Worm (Caenorhabditis elegans) whole organism, L1 larva: ENCODE measurements around the gene srsx-34.
A peak's percentile ranks its signal among the peaks of the same experiment; 100 is the strongest.

Experiments
- C04F5.9 ChIP-seq: sonication (generic microtip); optimal IDR thresholded peaks from 2 replicates; lab custom pipeline; 2016; ENCODE audit warnings: missing genetic modification characterization, missing compliant biosample characterization
- aly-2 ChIP-seq: fragments of 150-350 bp; optimal IDR thresholded peaks from 2 replicates; lab custom pipeline; 2014; ENCODE audit warnings: missing biosample characterization, missing genetic modification characterization
- blmp-1 ChIP-seq: fragments of 150-350 bp; optimal IDR thresholded peaks from 2 replicates; lab custom pipeline; 2014; ENCODE audit warnings: missing biosample characterization, missing genetic modification characterization
- ceh-82 ChIP-seq, 3 experiments: fragments of 150-350 bp in 1 of 3; sonication (generic microtip) in 2 of 3; optimal IDR thresholded peaks; 2 replicates each; lab custom pipeline; 2014 to 2017; ENCODE audit warnings: missing biosample characterization in 3 of 3, missing genetic modification characterization in 3 of 3
- ceh-88 ChIP-seq: fragments of 200-800 bp; sonication (Bioruptor generic); IDR thresholded peaks from 2 replicates; pipeline ENCODE4 v1.3.6; 2022; ENCODE audit warnings: missing genetic modification characterization, missing compliant biosample characterization
- ces-1 ChIP-seq: fragments of 150-350 bp; optimal IDR thresholded peaks from 2 replicates; lab custom pipeline; 2014; ENCODE audit warnings: missing biosample characterization, missing genetic modification reagents, missing genetic modification characterization
- dpl-1 ChIP-seq, 3 experiments: fragments of 150-350 bp in 2 of 3; sonication (generic microtip) in 1 of 3; optimal IDR thresholded peaks; 2 replicates each; lab custom pipeline; 2014 to 2017; ENCODE audit warnings: missing biosample characterization in 3 of 3, missing genetic modification characterization in 3 of 3, missing genetic modification reagents in 3 of 3
- efl-1 ChIP-seq, 4 experiments: fragments of 150-350 bp; optimal IDR thresholded peaks in 3 of 4; peaks in 1 of 4; 1 replicate in 1 of 4; 2 replicates in 3 of 4; lab custom pipeline; 2014; ENCODE audit warnings: missing biosample characterization in 2 of 4, missing genetic modification characterization in 2 of 4, missing genetic modification reagents in 2 of 4
- efl-3 ChIP-seq: fragments of 200-800 bp; sonication (Bioruptor generic); optimal IDR thresholded peaks from 2 replicates; lab custom pipeline; 2018; ENCODE audit warnings: mild to moderate bottlenecking, missing genetic modification characterization, missing compliant biosample characterization
- egl-13 ChIP-seq: sonication (generic microtip); optimal IDR thresholded peaks from 2 replicates; lab custom pipeline; 2016; ENCODE audit warnings: missing genotype, missing genetic modification reagents, missing genetic modification characterization, missing compliant biosample characterization
- egl-27 ChIP-seq, 2 experiments: fragments of 150-350 bp in 1 of 2; sonication (generic microtip); optimal IDR thresholded peaks; 3 replicates each; lab custom pipeline; 2017 to 2018; ENCODE audit warnings: missing biosample characterization in 2 of 2, missing genetic modification characterization in 2 of 2, missing genetic modification reagents in 2 of 2
- fkh-10 ChIP-seq: sonication (generic microtip); optimal IDR thresholded peaks from 2 replicates; lab custom pipeline; 2017; ENCODE audit warnings: missing biosample characterization, missing genetic modification reagents, missing genetic modification characterization
- fkh-8 ChIP-seq: sonication (generic microtip); optimal IDR thresholded peaks from 2 replicates; lab custom pipeline; 2016; ENCODE audit warnings: mild to moderate bottlenecking, missing genetic modification characterization, missing compliant biosample characterization
- fos-1 ChIP-seq: fragments of 150-350 bp; optimal IDR thresholded peaks from 2 replicates; lab custom pipeline; 2014; ENCODE audit warnings: missing biosample characterization, missing genetic modification characterization
- grh-1 ChIP-seq: fragments of 200-800 bp; sonication (Bioruptor generic); IDR thresholded peaks from 2 replicates; pipeline ENCODE4 v1.3.6; 2022; ENCODE audit warnings: missing genetic modification reagents, missing genetic modification characterization, missing compliant biosample characterization
- hlh-17 ChIP-seq: fragments of 200-800 bp; sonication (Bioruptor generic); optimal IDR thresholded peaks from 2 replicates; lab custom pipeline; 2018; ENCODE audit warnings: missing genetic modification characterization, mild to moderate bottlenecking, missing compliant biosample characterization, moderate library complexity, borderline replicate concordance
- irx-1 ChIP-seq: sonication (generic microtip); optimal IDR thresholded peaks from 2 replicates; lab custom pipeline; 2016; ENCODE audit warnings: missing genetic modification characterization, missing compliant biosample characterization
- lin-13 ChIP-seq: fragments of 150-350 bp; optimal IDR thresholded peaks from 2 replicates; lab custom pipeline; 2014; ENCODE audit warnings: missing biosample characterization, missing genetic modification reagents, missing genetic modification characterization
- lin-39 ChIP-seq: fragments of 150-350 bp; optimal IDR thresholded peaks from 2 replicates; lab custom pipeline; 2014; ENCODE audit warnings: missing biosample characterization, missing genetic modification reagents, missing genetic modification characterization
- mep-1 ChIP-seq: fragments of 150-350 bp; optimal IDR thresholded peaks from 2 replicates; lab custom pipeline; 2014; ENCODE audit warnings: missing biosample characterization, missing genetic modification characterization
- nhr-12 ChIP-seq: sonication (generic microtip); optimal IDR thresholded peaks from 2 replicates; lab custom pipeline; 2017; ENCODE audit warnings: missing biosample characterization, missing genetic modification characterization
- nhr-237 ChIP-seq: fragments of 150-350 bp; optimal IDR thresholded peaks from 2 replicates; lab custom pipeline; 2014; ENCODE audit warnings: missing biosample characterization, missing genetic modification characterization
- nhr-71 ChIP-seq: sonication (generic microtip); optimal IDR thresholded peaks from 2 replicates; lab custom pipeline; 2016; ENCODE audit warnings: mild to moderate bottlenecking, missing genetic modification characterization, moderate library complexity, missing compliant biosample characterization
- nhr-84 ChIP-seq: sonication (generic microtip); optimal IDR thresholded peaks from 2 replicates; lab custom pipeline; 2017; ENCODE audit warnings: missing biosample characterization, missing genetic modification characterization
- nhr-85 ChIP-seq: sonication (generic microtip); peaks from one replicate; lab custom pipeline; 2016; ENCODE audit warnings: missing genetic modification characterization, inconsistent platforms, missing compliant biosample characterization
- nhr-90 ChIP-seq: sonication (generic microtip); optimal IDR thresholded peaks from 2 replicates; lab custom pipeline; 2016; ENCODE audit warnings: mild to moderate bottlenecking, missing genetic modification characterization, missing compliant biosample characterization; ENCODE audit not compliant: poor library complexity
- rnt-1 ChIP-seq: sonication (generic microtip); optimal IDR thresholded peaks from 2 replicates; lab custom pipeline; 2016; ENCODE audit warnings: mild to moderate bottlenecking, missing genetic modification characterization, moderate library complexity, missing compliant biosample characterization
- snu-23 ChIP-seq: sonication (generic microtip); optimal IDR thresholded peaks from 2 replicates; lab custom pipeline; 2016; ENCODE audit warnings: missing genetic modification characterization, missing compliant biosample characterization
- unc-130 ChIP-seq: fragments of 150-350 bp; optimal IDR thresholded peaks from 2 replicates; lab custom pipeline; 2017; ENCODE audit warnings: missing biosample characterization, missing genetic modification characterization, inconsistent platforms
- unc-62 ChIP-seq: fragments of 150-350 bp; optimal IDR thresholded peaks from 2 replicates; lab custom pipeline; 2014; ENCODE audit warnings: missing biosample characterization, missing genetic modification reagents, missing genetic modification characterization
- unc-86 ChIP-seq: sonication (generic microtip); optimal IDR thresholded peaks from 2 replicates; lab custom pipeline; 2016; ENCODE audit warnings: missing genetic modification characterization, missing compliant biosample characterization
- unc-98 ChIP-seq: fragments of 200-800 bp; sonication (Bioruptor generic); IDR thresholded peaks from 2 replicates; pipeline ENCODE4 v1.3.6; 2022; ENCODE audit warnings: missing genetic modification characterization, missing compliant biosample characterization
- vab-15 ChIP-seq: sonication (generic microtip); optimal IDR thresholded peaks from 2 replicates; lab custom pipeline; 2017; ENCODE audit warnings: missing genotype, mild to moderate bottlenecking, missing genetic modification characterization, missing compliant biosample characterization

srsx-34 gene

DNA sequence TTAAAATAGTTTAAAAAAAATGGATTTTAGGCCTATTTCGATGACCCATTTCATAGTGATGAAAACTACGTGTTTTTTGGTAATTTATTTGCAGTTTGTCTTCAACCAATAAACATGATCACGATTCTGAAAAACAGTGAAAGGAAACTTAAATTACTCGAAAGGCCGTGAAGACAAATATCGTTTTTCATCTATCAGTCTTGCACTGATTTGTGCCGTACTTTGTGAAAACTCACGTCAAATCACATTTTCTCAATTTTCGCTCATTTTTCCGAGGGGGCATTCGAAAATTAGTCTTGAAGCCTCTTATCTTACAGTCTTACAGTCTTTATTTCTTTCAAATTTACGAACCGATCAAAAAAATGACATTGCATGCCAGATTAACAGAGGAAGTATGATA, 22.8 kb downstream of the srsx-34 start, which contains the start of gene C25E10.11:
Gene C25E10.11, minus strand, starts transcription at position 101 of the 400 bp plus-strand sequence.
- TF ChIP-seq ces-1 (GFP tag; lab: Kevin White, UChicago) = no peak
- TF ChIP-seq C04F5.9 = no peak
- no peak for TF ChIP-seq mep-1 (tag; lab: Kevin White, UChicago)
- TF ChIP-seq nhr-71 (tag; lab: Kevin White, UChicago) = no peak
- no peak for TF ChIP-seq unc-62 (GFP tag; lab: Kevin White, UChicago)
- no peak for TF ChIP-seq blmp-1 (tag; lab: Kevin White, UChicago)

DNA sequence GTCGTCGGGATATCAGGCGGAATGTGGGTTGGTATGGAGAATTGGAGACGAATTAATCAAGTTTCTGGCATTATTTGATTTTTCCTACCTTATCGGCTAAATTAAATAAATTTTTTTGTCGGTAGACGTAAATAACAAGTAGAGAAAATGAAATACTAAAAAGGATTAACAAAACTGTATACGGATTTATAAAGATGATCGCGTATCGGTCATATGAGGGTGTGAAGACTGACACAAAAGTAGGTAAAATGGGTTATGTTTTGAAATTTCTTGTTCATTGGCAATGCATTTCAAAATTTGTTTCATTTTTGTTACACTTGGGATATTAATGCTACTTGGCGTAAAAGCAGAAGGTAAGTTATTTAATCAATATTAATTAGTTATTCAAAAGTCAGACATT, 23.7 kb downstream of the srsx-34 start, which contains the start of the genes C25E10.16 and C25E10.13:
Gene C25E10.16, minus strand, starts transcription at position 101 of the 400 bp plus-strand sequence.
Gene C25E10.13, plus strand, starts transcription at position 256 of the 400 bp plus-strand sequence.
- TF ChIP-seq lin-13 (GFP tag; lab: Kevin White, UChicago) (no peak), vab-15 (no peak), egl-13 (tag; lab: Kevin White, UChicago) (no peak), egl-27 (tag; optimal IDR thresholded peaks at IDR 0.05; lab: Kevin White, UChicago) (no peak), fkh-8 (tag; lab: Kevin White, UChicago) (peak; percentile 26), nhr-90 (tag; lab: Kevin White, UChicago) (no peak), rnt-1 (tag; lab: Kevin White, UChicago) (no peak), grh-1 (GFP tag; lab: Robert Waterston, UW) (no peak)

- TF ChIP-seq snu-23 (no peak), ceh-88 (GFP tag; lab: Robert Waterston, UW) (no peak), fkh-10 (GFP tag; lab: Kevin White, UChicago) (no peak), lin-13 (GFP tag; lab: Kevin White, UChicago) (no peak), nhr-237 (tag; lab: Kevin White, UChicago) (no peak), lin-39 (tag; lab: Kevin White, UChicago) (no peak), efl-3 (GFP tag; lab: Kevin White, UChicago) (no peak), unc-86 (tag; lab: Kevin White, UChicago) (no peak), dpl-1 (GFP tag; optimal IDR thresholded peaks at IDR 0.05; lab: Kevin White, UChicago) (no peak), nhr-71 (tag; lab: Kevin White, UChicago) (no peak), hlh-17 (no peak), mep-1 (tag; lab: Kevin White, UChicago) (no peak), nhr-12 (no peak), unc-62 (GFP tag; lab: Kevin White, UChicago) (no peak)
Measured at ce11 chrV:9062341-9062740, 26.6 kb downstream of the srsx-34 start, which contains the start of gene C25E10.12. Gene C25E10.12, minus strand, starts transcription at chrV:9062441.

DNA sequence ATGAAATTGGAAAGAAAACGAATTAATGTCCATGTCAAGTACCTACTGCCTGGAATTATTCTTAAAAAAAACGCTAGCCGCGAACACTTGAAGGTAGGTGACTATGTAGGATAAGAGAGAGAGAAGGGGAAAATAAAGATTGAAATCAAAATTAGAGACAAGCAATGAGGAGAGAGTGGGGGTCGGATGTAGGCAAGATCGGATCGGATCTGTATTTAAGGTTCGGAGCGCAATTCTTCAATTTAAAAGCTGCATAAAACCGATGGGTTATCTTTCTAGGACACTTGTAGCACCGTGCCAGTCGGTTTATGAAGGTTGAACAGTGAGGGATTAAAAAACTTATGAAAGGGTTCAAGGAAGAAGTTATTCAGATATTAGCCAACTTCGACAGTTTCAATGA, 27.3 kb downstream of the srsx-34 start:
- no peak for TF ChIP-seq grh-1 (GFP tag; lab: Robert Waterston, UW)
- TF ChIP-seq irx-1 (tag; lab: Kevin White, UChicago) = no peak
- no peak for TF ChIP-seq ceh-82 (tag; optimal IDR thresholded peaks at IDR 0.05; lab: Kevin White, UChicago)
- TF ChIP-seq lin-13 (GFP tag; lab: Kevin White, UChicago) = no peak
- no peak for TF ChIP-seq fkh-10 (GFP tag; lab: Kevin White, UChicago)
- no peak for TF ChIP-seq unc-86 (tag; lab: Kevin White, UChicago)
- no peak for TF ChIP-seq nhr-237 (tag; lab: Kevin White, UChicago)
- no peak for TF ChIP-seq fos-1
- TF ChIP-seq unc-130 (tag; lab: Kevin White, UChicago) = no peak
- no peak for TF ChIP-seq nhr-84 (tag; lab: Kevin White, UChicago)
- TF ChIP-seq aly-2 (tag; lab: Kevin White, UChicago) = no peak
- TF ChIP-seq blmp-1 (tag; lab: Kevin White, UChicago) = peak; percentile 18
- TF ChIP-seq efl-1 (optimal IDR thresholded peaks at IDR 0.05; lab: Kevin White, UChicago) = no peak
- TF ChIP-seq efl-1 (GFP tag; optimal IDR thresholded peaks at IDR 0.05 in 1 of 2; lab: Kevin White, UChicago) = peak in 1 of 2 experiments; percentile 89
- peak; percentile 23 for TF ChIP-seq nhr-85
- TF ChIP-seq unc-98 = no peak
- no peak for TF ChIP-seq ceh-88 (GFP tag; lab: Robert Waterston, UW)
